Worm (Caenorhabditis elegans): ENCODE measurements around the gene F32A5.4.
A peak's percentile ranks its signal among the peaks of the same experiment; 100 is the strongest.

F32A5.4 gene

DNA sequence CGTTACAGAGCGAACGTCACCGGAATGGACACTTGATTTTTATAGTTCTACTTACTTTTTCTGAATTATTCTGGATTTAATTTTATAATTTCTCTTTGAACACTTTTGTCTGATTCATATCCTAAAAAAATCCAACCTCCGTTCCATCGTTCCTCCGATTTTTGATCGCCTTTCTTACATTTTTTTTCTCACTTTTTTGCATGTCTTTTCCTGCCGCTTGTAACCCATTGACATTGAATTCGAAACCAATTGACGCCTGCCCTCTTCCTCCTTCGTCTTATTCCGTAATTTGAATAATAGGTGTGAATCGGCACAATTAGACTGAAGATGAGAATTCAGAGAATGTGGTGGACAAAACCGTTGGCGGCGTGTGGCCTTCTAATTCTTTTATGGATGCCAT, 16.6 kb downstream of the F32A5.4 start, which contains the start of gene skpo-3 (continued):
- TF ChIP-seq ama-1 (optimal IDR thresholded peaks at IDR 0.05) (no peak), Y48G9A.11 (GFP tag; IDR thresholded peaks at IDR 0.05) (no peak), aha-1 (tag) (no peak)

DNA sequence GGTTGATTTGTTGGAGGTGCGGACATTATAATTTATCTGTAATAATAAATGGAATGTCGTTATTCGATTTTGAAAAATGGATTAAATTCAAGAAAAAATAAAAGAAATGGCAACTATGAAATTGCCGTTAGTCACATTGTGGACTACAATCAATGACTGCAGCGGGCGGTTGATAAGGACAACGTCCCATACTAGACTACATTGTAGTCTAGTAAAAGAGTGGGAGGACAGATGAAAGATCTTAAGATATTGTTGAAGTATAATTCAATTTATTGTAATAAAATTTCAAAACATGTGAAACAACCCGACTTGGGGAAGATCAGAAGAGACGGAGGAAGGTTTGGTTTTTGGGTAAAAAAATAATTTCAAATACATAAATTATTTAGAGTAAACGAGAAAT, 23.0 kb downstream of the F32A5.4 start, which contains the start of the genes prx-13 and ada-2:
prx-13 (minus strand) TSS at position 38 of the 400 bp plus-strand sequence.
ada-2 (plus strand) TSS at position 282 of the 400 bp plus-strand sequence.
- TF ChIP-seq F44E2.7 (GFP tag; IDR thresholded peaks at IDR 0.05) (no peak), tra-1 (GFP tag; IDR thresholded peaks at IDR 0.05) (no peak), gei-8 (GFP tag; optimal IDR thresholded peaks at IDR 0.05) (no peak), ama-1 (optimal IDR thresholded peaks at IDR 0.05) (no peak), F37D6.2 (tag; optimal IDR thresholded peaks at IDR 0.05) (no peak), zag-1 (tag; optimal IDR thresholded peaks at IDR 0.05) (no peak), hlh-30 (tag; optimal IDR thresholded peaks at IDR 0.05; ENCODE audit: insufficient read depth) (peak; percentile 25), Y48G9A.11 (GFP tag; IDR thresholded peaks at IDR 0.05) (no peak), php-3 (GFP tag; IDR thresholded peaks at IDR 0.05) (no peak), spr-3 (GFP tag; optimal IDR thresholded peaks at IDR 0.05) (no peak), T20F7.1 (GFP tag; optimal IDR thresholded peaks at IDR 0.05) (peak; percentile 46), unc-130 (GFP tag; optimal IDR thresholded peaks at IDR 0.05) (no peak), ceh-28 (tag; optimal IDR thresholded peaks at IDR 0.05) (no peak), dmd-8 (GFP tag; IDR thresholded peaks at IDR 0.05) (no peak), mdt-29 (GFP tag; IDR thresholded peaks at IDR 0.05) (no peak), daf-16 (GFP tag; optimal IDR thresholded peaks at IDR 0.05) (no peak), daf-16 (tag; optimal IDR thresholded peaks at IDR 0.05) (peak; percentile 37), duxl-1 (tag; optimal IDR thresholded peaks at IDR 0.05; ENCODE audit: poor library complexity) (no peak), egl-43 (GFP tag; IDR thresholded peaks at IDR 0.05) (no peak), F10B5.3 (tag; optimal IDR thresholded peaks at IDR 0.05) (no peak), lsy-2 (tag; optimal IDR thresholded peaks at IDR 0.05) (peak in 1 of 2 experiments; percentile 3), ceh-32 (tag; optimal IDR thresholded peaks at IDR 0.05; ENCODE audit: poor library complexity) (no peak), nhr-42 (GFP tag; IDR thresholded peaks at IDR 0.05) (no peak), ceh-44 (GFP tag; IDR thresholded peaks at IDR 0.05) (no peak), spr-1 (tag; optimal IDR thresholded peaks at IDR 0.05) (no peak), lin-39 (tag; optimal IDR thresholded peaks at IDR 0.05) (no peak), D1046.2 (GFP tag; IDR thresholded peaks at IDR 0.05) (no peak), nhr-11 (tag; optimal IDR thresholded peaks at IDR 0.05) (no peak), aha-1 (tag) (no peak), T26A8.4 (GFP tag; IDR thresholded peaks at IDR 0.05) (no peak), nhr-41 (GFP tag; IDR thresholded peaks at IDR 0.05) (no peak), hlh-11 (tag; optimal IDR thresholded peaks at IDR 0.05) (peak; percentile 46), F49E8.2 (tag; optimal IDR thresholded peaks at IDR 0.05; ENCODE audit: borderline replicate concordance) (no peak), unc-62 (GFP tag; optimal IDR thresholded peaks at IDR 0.05 in 1 of 2) (no peak), unc-62 (tag; optimal IDR thresholded peaks at IDR 0.05) (no peak), nhr-6 (tag; optimal IDR thresholded peaks at IDR 0.05) (peak; percentile 50), snpc-1.2 (GFP tag; IDR thresholded peaks at IDR 0.05) (no peak), F26F4.8 (GFP tag; conservative IDR thresholded peaks at IDR 0.05) (no peak), lim-7 (GFP tag; IDR thresholded peaks at IDR 0.05) (no peak), nhr-77 (tag; optimal IDR thresholded peaks at IDR 0.05) (peak; percentile 40), mxl-2 (GFP tag; conservative IDR thresholded peaks at IDR 0.05) (no peak), cey-2 (tag; optimal IDR thresholded peaks at IDR 0.05; ENCODE audit: borderline replicate concordance, insufficient read depth) (no peak), pqm-1 (tag; optimal IDR thresholded peaks at IDR 0.05) (peak; percentile 76), rbr-2 (tag; optimal IDR thresholded peaks at IDR 0.05) (no peak), madf-9 (GFP tag; conservative IDR thresholded peaks at IDR 0.05) (no peak), lin-15B (tag; optimal IDR thresholded peaks at IDR 0.05) (no peak), dve-1 (tag; optimal IDR thresholded peaks at IDR 0.05; ENCODE audit: insufficient read depth) (peak; percentile 45), lir-3 (tag; optimal IDR thresholded peaks at IDR 0.05) (peak; percentile 5), lin-29 (GFP tag; IDR thresholded peaks at IDR 0.05) (no peak), ces-1 (GFP tag; optimal IDR thresholded peaks at IDR 0.05) (no peak)
